Worm (Caenorhabditis elegans): ENCODE measurements around the gene ZK856.4.

DNA sequence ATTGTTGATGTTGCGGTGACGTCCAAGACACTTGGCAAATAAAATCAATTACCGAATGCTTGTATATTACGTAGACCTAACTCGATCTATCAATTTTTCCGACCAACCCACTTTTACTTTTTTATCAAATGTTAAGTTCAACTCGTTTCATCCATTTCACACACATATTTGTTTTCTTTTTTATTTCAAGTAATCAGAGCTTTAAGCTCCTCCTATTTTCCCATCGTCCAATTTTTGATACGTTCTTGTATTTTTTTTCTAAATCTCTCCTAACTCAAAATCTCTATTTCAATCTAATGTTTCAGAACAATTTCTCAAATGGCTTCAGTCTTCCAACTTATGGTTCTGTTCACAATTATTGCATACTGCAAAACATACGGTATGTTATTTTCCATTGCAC lies 15.3 kb downstream of the ZK856.4 start, which contains the start of gene ZK856.6:
- TF ChIP-seq him-1 (tag; optimal IDR thresholded peaks at IDR 0.05) (no peak), pha-4 (tag; optimal IDR thresholded peaks at IDR 0.05) (no peak), F57A8.1 (GFP tag; optimal IDR thresholded peaks at IDR 0.05) (no peak), nhr-80 (tag; optimal IDR thresholded peaks at IDR 0.05) (no peak), hmg-1.2 (GFP tag; IDR thresholded peaks at IDR 0.05) (no peak), ama-1 (optimal IDR thresholded peaks at IDR 0.05) (no peak), ama-1 (GFP tag; optimal IDR thresholded peaks at IDR 0.05) (no peak), snpc-3.4 (tag; optimal IDR thresholded peaks at IDR 0.05) (no peak), dpff-1 (tag; optimal IDR thresholded peaks at IDR 0.05) (no peak), lin-35 (GFP tag; optimal IDR thresholded peaks at IDR 0.05) (no peak), dpl-1 (GFP tag; optimal IDR thresholded peaks at IDR 0.05) (no peak), Y79H2A.3 (GFP tag; conservative IDR thresholded peaks at IDR 0.05) (no peak), F23B12.7 (tag; optimal IDR thresholded peaks at IDR 0.05; ENCODE audit: insufficient read depth) (no peak)
